Worm (Caenorhabditis elegans) whole organism, mixed stage, embryonic: ENCODE measurements around the gene ztf-16.

Source experiments
- M03D4.4 ChIP-seq: sonication (generic microtip); optimal IDR thresholded peaks from 2 replicates; lab custom pipeline; 2017; ENCODE audit warnings: mild to moderate bottlenecking, missing genetic modification characterization, missing compliant biosample characterization
- cnd-1 ChIP-seq: fragments of 200-800 bp; sonication (Bioruptor generic); optimal IDR thresholded peaks from 2 replicates; lab custom pipeline; 2018; ENCODE audit warnings: mild to moderate bottlenecking, missing genetic modification characterization, missing compliant biosample characterization
- elt-3 ChIP-seq: fragments of 150-350 bp; optimal IDR thresholded peaks from 2 replicates; lab custom pipeline; 2014; ENCODE audit warnings: missing biosample characterization, missing genetic modification characterization
- lin-32 ChIP-seq: fragments of 200-800 bp; sonication (Bioruptor generic); optimal IDR thresholded peaks from 2 replicates; lab custom pipeline; 2018; ENCODE audit warnings: mild to moderate bottlenecking, missing genetic modification characterization, missing compliant biosample characterization
- nhr-12 ChIP-seq: fragments of 150-350 bp; optimal IDR thresholded peaks from 2 replicates; lab custom pipeline; 2014; ENCODE audit warnings: missing biosample characterization, missing genetic modification characterization
- nhr-237 ChIP-seq: fragments of 150-350 bp; optimal IDR thresholded peaks from 2 replicates; lab custom pipeline; 2014; ENCODE audit warnings: missing biosample characterization, missing genetic modification characterization
- nhr-28 ChIP-seq: fragments of 150-350 bp; optimal IDR thresholded peaks from 2 replicates; lab custom pipeline; 2014; ENCODE audit warnings: missing biosample characterization, missing genetic modification characterization
- snpc-4 ChIP-seq: fragments of 150-350 bp; optimal IDR thresholded peaks from 2 replicates; lab custom pipeline; 2014; ENCODE audit warnings: missing biosample characterization, missing genetic modification characterization
- unc-39 ChIP-seq: fragments of 150-350 bp; optimal IDR thresholded peaks from 2 replicates; lab custom pipeline; 2014; ENCODE audit warnings: missing biosample characterization, missing genetic modification characterization
- zip-8 ChIP-seq: fragments of 150-350 bp; optimal IDR thresholded peaks from 2 replicates; lab custom pipeline; 2014; ENCODE audit warnings: missing biosample characterization, missing genetic modification characterization
- ztf-11 ChIP-seq: fragments of 150-350 bp; optimal IDR thresholded peaks from 2 replicates; lab custom pipeline; 2014; ENCODE audit warnings: missing biosample characterization, missing genetic modification characterization

- TF ChIP-seq nhr-28 (tag; lab: Kevin White, UChicago) (no peak), nhr-12 (tag; lab: Kevin White, UChicago) (no peak), nhr-237 (tag; lab: Kevin White, UChicago) (no peak), lin-32 (GFP tag; lab: Kevin White, UChicago) (no peak), zip-8 (no peak), ztf-11 (tag; lab: Kevin White, UChicago) (no peak), snpc-4 (tag; lab: Kevin White, UChicago) (no peak), cnd-1 (tag; lab: Kevin White, UChicago) (no peak), elt-3 (tag; lab: Kevin White, UChicago) (no peak), unc-39 (no peak), M03D4.4 (tag; lab: Kevin White, UChicago) (no peak)
Measured at ce11 chrX:4761540-4761939, 49.8 kb downstream of the ztf-16 start, which contains the start of gene mls-2.
